Fruit fly (Drosophila melanogaster): Measurements from ENCODE around the gene CG14628.

- no peak for TF ChIP-seq CG3032 (tag; optimal IDR thresholded peaks at IDR 0.05)
- no peak for TF ChIP-seq eg (GFP tag; IDR thresholded peaks at IDR 0.05)
- no peak for TF ChIP-seq fd85E (GFP tag; optimal IDR thresholded peaks at IDR 0.05)
- no peak for TF ChIP-seq Gug (GFP tag; IDR thresholded peaks at IDR 0.05)
- TF ChIP-seq CG3919 (GFP tag; optimal IDR thresholded peaks at IDR 0.05), result no peak
- TF ChIP-seq Eip75B (GFP tag; optimal IDR thresholded peaks at IDR 0.05), result no peak
- no peak for TF ChIP-seq CG6163 (GFP tag; IDR thresholded peaks at IDR 0.05)
- TF ChIP-seq CG10669 (GFP tag; optimal IDR thresholded peaks at IDR 0.05), result no peak
Measured at dm6 chrX:1183742-1184141, 38.3 kb downstream of the CG14628 start.

All from whole organism, prepupa.